Fruit fly (Drosophila melanogaster) whole organism, embryonic: ENCODE results near the gene CG14960.

Experiments
- Bdp1 ChIP-seq: fragments of 200-800 bp; sonication (Bioruptor generic); optimal IDR thresholded peaks from 3 replicates; lab custom pipeline; 2016; ENCODE audit warnings: missing biosample characterization, missing genetic modification characterization
- Bteb2 ChIP-seq: fragments of 200-800 bp; sonication (Bioruptor generic); optimal IDR thresholded peaks from 2 replicates; lab custom pipeline; 2016; ENCODE audit warnings: missing biosample characterization, missing genetic modification characterization
- CG1233 ChIP-seq: fragments of 200-800 bp; sonication (Bioruptor generic); optimal IDR thresholded peaks from 4 replicates; lab custom pipeline; 2018; ENCODE audit warnings: missing biosample characterization, mild to moderate bottlenecking, missing genetic modification characterization
- CG15011 ChIP-seq: fragments of 200-800 bp; sonication (Bioruptor generic); optimal IDR thresholded peaks from 3 replicates; lab custom pipeline; 2018; ENCODE audit warnings: missing biosample characterization, mild to moderate bottlenecking, missing genetic modification characterization
- CG17359 ChIP-seq: fragments of 200-800 bp; sonication (Bioruptor generic); optimal IDR thresholded peaks from 3 replicates; lab custom pipeline; 2018; ENCODE audit warnings: missing biosample characterization, mild to moderate bottlenecking, missing genetic modification characterization, moderate library complexity
- CG17802 ChIP-seq: fragments of 200-800 bp; sonication (Bioruptor generic); optimal IDR thresholded peaks from 2 replicates; lab custom pipeline; 2018; ENCODE audit warnings: missing biosample characterization, mild to moderate bottlenecking, missing genetic modification characterization, moderate library complexity
- CG17912 ChIP-seq: fragments of 200-800 bp; sonication (Bioruptor generic); optimal IDR thresholded peaks from 2 replicates; lab custom pipeline; 2018; ENCODE audit warnings: missing biosample characterization, mild to moderate bottlenecking, missing genetic modification characterization
- CG18599 ChIP-seq: fragments of 200-800 bp; sonication (Bioruptor generic); optimal IDR thresholded peaks from 3 replicates; lab custom pipeline; 2017; ENCODE audit warnings: missing biosample characterization, missing genetic modification characterization, mild to moderate bottlenecking, moderate library complexity, missing genetic modification reagents
- CG2120 ChIP-seq: fragments of 200-800 bp; sonication (Bioruptor generic); optimal IDR thresholded peaks from 3 replicates; lab custom pipeline; 2016; ENCODE audit warnings: missing biosample characterization, missing genetic modification characterization
- CG30403 ChIP-seq: fragments of 200-800 bp; sonication (Bioruptor generic); optimal IDR thresholded peaks from 3 replicates; lab custom pipeline; 2016; ENCODE audit warnings: missing biosample characterization, missing genetic modification characterization
- CG32772 ChIP-seq: fragments of 200-800 bp; sonication (Bioruptor generic); IDR thresholded peaks from 2 replicates; pipeline ENCODE4 v1.3.6; 2022; ENCODE audit warnings: missing biosample characterization, missing genetic modification characterization
- CG33213 ChIP-seq: fragments of 200-800 bp; sonication (Bioruptor generic); optimal IDR thresholded peaks from 3 replicates; lab custom pipeline; 2016; ENCODE audit warnings: missing biosample characterization, missing genetic modification characterization
- CG34224 ChIP-seq: fragments of 200-800 bp; sonication (Bioruptor generic); IDR thresholded peaks from 3 replicates; pipeline ENCODE4 v1.3.6; 2022; ENCODE audit warnings: missing biosample characterization, missing genetic modification characterization; ENCODE audit not compliant: partially characterized antibody
- CG4282 ChIP-seq: fragments of 200-800 bp; sonication (Bioruptor generic); optimal IDR thresholded peaks from 2 replicates; lab custom pipeline; 2016; ENCODE audit warnings: missing biosample characterization, missing genetic modification characterization
- CG4707 ChIP-seq: fragments of 200-800 bp; sonication (Bioruptor generic); optimal IDR thresholded peaks from 2 replicates; lab custom pipeline; 2018; ENCODE audit warnings: missing biosample characterization, mild to moderate bottlenecking, missing genetic modification characterization, moderate library complexity
- CG6175 ChIP-seq: fragments of 200-800 bp; sonication (Bioruptor generic); IDR thresholded peaks from 3 replicates; pipeline ENCODE4 v1.3.6; 2022; ENCODE audit warnings: missing biosample characterization, missing genetic modification characterization
- CG6683 ChIP-seq: fragments of 200-800 bp; sonication (Bioruptor generic); optimal IDR thresholded peaks from 2 replicates; lab custom pipeline; 2017; ENCODE audit warnings: missing biosample characterization, mild to moderate bottlenecking, missing genetic modification characterization, missing genetic modification reagents
- CG7963 ChIP-seq: fragments of 200-800 bp; sonication (Bioruptor generic); IDR thresholded peaks from 3 replicates; pipeline ENCODE4 v1.3.6; 2022; ENCODE audit warnings: missing biosample characterization, missing genetic modification characterization; ENCODE audit not compliant: partially characterized antibody
- CG9797 ChIP-seq: fragments of 200-800 bp; sonication (Bioruptor generic); optimal IDR thresholded peaks from 3 replicates; lab custom pipeline; 2018; ENCODE audit warnings: missing biosample characterization, mild to moderate bottlenecking, missing genetic modification characterization
- CHES-1-like ChIP-seq: fragments of 200-800 bp; sonication (Bioruptor generic); optimal IDR thresholded peaks from 2 replicates; lab custom pipeline; 2016; ENCODE audit warnings: missing biosample characterization, missing genetic modification characterization
- CTCF ChIP-seq: fragments of 200-800 bp; sonication (Bioruptor generic); optimal IDR thresholded peaks from 2 replicates; lab custom pipeline; 2017; ENCODE audit warnings: missing biosample characterization, mild to moderate bottlenecking, missing genetic modification characterization, moderate library complexity
- Doc2 ChIP-seq: fragments of 200-800 bp; sonication (Bioruptor generic); IDR thresholded peaks from 2 replicates; pipeline ENCODE4 v1.3.6; 2022; ENCODE audit warnings: missing biosample characterization, missing genetic modification characterization
- E2f2 ChIP-seq: fragments of 200-800 bp; sonication (Bioruptor generic); IDR thresholded peaks from 2 replicates; pipeline ENCODE4 v1.3.6; 2022; ENCODE audit warnings: missing biosample characterization, missing genetic modification characterization
- H15 ChIP-seq: fragments of 200-800 bp; sonication (Bioruptor generic); IDR thresholded peaks from 3 replicates; pipeline ENCODE4 v1.3.6; 2022; ENCODE audit warnings: missing biosample characterization, missing genetic modification characterization
- HLH4C ChIP-seq: fragments of 200-800 bp; sonication (Bioruptor generic); IDR thresholded peaks from 3 replicates; pipeline ENCODE4 v1.3.6; 2022; ENCODE audit warnings: missing biosample characterization, missing genetic modification characterization; ENCODE audit not compliant: partially characterized antibody
- HLH54F ChIP-seq: fragments of 200-800 bp; sonication (Bioruptor generic); optimal IDR thresholded peaks from 3 replicates; lab custom pipeline; 2016; ENCODE audit warnings: missing biosample characterization, missing genetic modification characterization
- HmgZ ChIP-seq: fragments of 200-800 bp; sonication (Bioruptor generic); optimal IDR thresholded peaks from 2 replicates; lab custom pipeline; 2018; ENCODE audit warnings: missing biosample characterization, mild to moderate bottlenecking, missing genetic modification characterization
- Hsf ChIP-seq: fragments of 200-800 bp; sonication (Bioruptor generic); optimal IDR thresholded peaks from 3 replicates; lab custom pipeline; 2016; ENCODE audit warnings: missing biosample characterization, missing genetic modification characterization
- Mes4 ChIP-seq: fragments of 200-800 bp; sonication (Bioruptor generic); optimal IDR thresholded peaks from 2 replicates; lab custom pipeline; 2016; ENCODE audit warnings: missing biosample characterization, missing genetic modification characterization
- Mrtf ChIP-seq: fragments of 200-800 bp; sonication (Bioruptor generic); IDR thresholded peaks from 3 replicates; pipeline ENCODE4 v1.3.6; 2022; ENCODE audit warnings: missing biosample characterization, missing genetic modification characterization
- NC2β ChIP-seq: fragments of 200-800 bp; sonication (Bioruptor generic); optimal IDR thresholded peaks from 2 replicates; lab custom pipeline; 2016; ENCODE audit warnings: missing biosample characterization, missing genetic modification characterization
- Nf-YA ChIP-seq: fragments of 200-800 bp; sonication (Bioruptor generic); IDR thresholded peaks from 2 replicates; pipeline ENCODE4 v1.3.6; 2022; ENCODE audit warnings: missing biosample characterization, missing genetic modification characterization
- Oli ChIP-seq: fragments of 200-800 bp; sonication (Bioruptor generic); optimal IDR thresholded peaks from 2 replicates; lab custom pipeline; 2018; ENCODE audit warnings: missing biosample characterization, mild to moderate bottlenecking, missing genetic modification characterization, moderate library complexity
- Opbp ChIP-seq: fragments of 200-800 bp; sonication (Bioruptor generic); IDR thresholded peaks from 3 replicates; pipeline ENCODE4 v1.3.6; 2022; ENCODE audit warnings: missing biosample characterization, missing genetic modification characterization; ENCODE audit not compliant: partially characterized antibody
- Tbp ChIP-seq: fragments of >200 bp; optimal IDR thresholded peaks from 2 replicates; lab custom pipeline; 2018; ENCODE audit warnings: missing biosample characterization, missing genetic modification characterization
- Usf ChIP-seq: fragments of 200-800 bp; sonication (Bioruptor generic); optimal IDR thresholded peaks from 2 replicates; lab custom pipeline; 2017; ENCODE audit warnings: missing genotype, missing biosample characterization, missing genetic modification characterization
- Xrp1 ChIP-seq: fragments of 200-800 bp; sonication (Bioruptor generic); IDR thresholded peaks from 2 replicates; pipeline ENCODE4 v1.3.6; 2022; ENCODE audit warnings: missing biosample characterization, missing genetic modification characterization
- aop ChIP-seq: fragments of 200-800 bp; sonication (Bioruptor generic); IDR thresholded peaks from 2 replicates; pipeline ENCODE4 v1.3.6; 2022; ENCODE audit warnings: missing biosample characterization, missing genetic modification characterization
- h ChIP-seq: fragments of >200 bp; optimal IDR thresholded peaks from 2 replicates; lab custom pipeline; 2017
- hb ChIP-seq: fragments of 200-800 bp; sonication (Bioruptor generic); IDR thresholded peaks from 3 replicates; pipeline ENCODE4 v1.3.6; 2022; ENCODE audit warnings: missing biosample characterization, missing genetic modification characterization; ENCODE audit not compliant: partially characterized antibody
- hbn ChIP-seq: fragments of 200-800 bp; sonication (Bioruptor generic); IDR thresholded peaks from 2 replicates; pipeline ENCODE4 v1.3.6; 2022; ENCODE audit warnings: missing biosample characterization, missing genetic modification characterization; ENCODE audit not compliant: partially characterized antibody
- jing ChIP-seq: fragments of 200-800 bp; sonication (Bioruptor generic); optimal IDR thresholded peaks from 2 replicates; lab custom pipeline; 2018; ENCODE audit warnings: missing biosample characterization, mild to moderate bottlenecking, missing genetic modification characterization
- kah ChIP-seq: fragments of 200-800 bp; sonication (Bioruptor generic); optimal IDR thresholded peaks from 2 replicates; lab custom pipeline; 2018; ENCODE audit warnings: missing biosample characterization, mild to moderate bottlenecking, missing genetic modification characterization
- nom ChIP-seq: fragments of 200-800 bp; sonication (Bioruptor generic); optimal IDR thresholded peaks from 2 replicates; lab custom pipeline; 2017; ENCODE audit warnings: missing biosample characterization, missing genetic modification characterization, mild to moderate bottlenecking, moderate library complexity, missing genetic modification reagents
- p53 ChIP-seq: fragments of 200-800 bp; sonication (Bioruptor generic); optimal IDR thresholded peaks from 2 replicates; lab custom pipeline; 2016; ENCODE audit warnings: missing biosample characterization, missing genetic modification characterization
- seq ChIP-seq: fragments of 200-800 bp; sonication (Bioruptor generic); IDR thresholded peaks from 2 replicates; pipeline ENCODE4 v1.3.6; 2022; ENCODE audit warnings: missing biosample characterization, missing genetic modification characterization
- sna ChIP-seq: fragments of 200-800 bp; sonication (Bioruptor generic); IDR thresholded peaks from 2 replicates; pipeline ENCODE4 v1.3.6; 2022; ENCODE audit warnings: missing biosample characterization, missing genetic modification characterization; ENCODE audit not compliant: partially characterized antibody
- sob ChIP-seq: fragments of 200-800 bp; sonication (Bioruptor generic); IDR thresholded peaks from 2 replicates; pipeline ENCODE4 v1.3.6; 2022; ENCODE audit warnings: missing biosample characterization, missing genetic modification characterization
- vvl ChIP-seq: fragments of 200-800 bp; sonication (Bioruptor generic); IDR thresholded peaks from 2 replicates; pipeline ENCODE4 v1.3.6; 2022; ENCODE audit warnings: missing biosample characterization, missing genetic modification characterization
- wdn ChIP-seq: fragments of 200-800 bp; sonication (Bioruptor generic); IDR thresholded peaks from 2 replicates; pipeline ENCODE4 v1.3.6; 2022; ENCODE audit warnings: missing biosample characterization, missing genetic modification characterization

The CG14960 gene

DNA sequence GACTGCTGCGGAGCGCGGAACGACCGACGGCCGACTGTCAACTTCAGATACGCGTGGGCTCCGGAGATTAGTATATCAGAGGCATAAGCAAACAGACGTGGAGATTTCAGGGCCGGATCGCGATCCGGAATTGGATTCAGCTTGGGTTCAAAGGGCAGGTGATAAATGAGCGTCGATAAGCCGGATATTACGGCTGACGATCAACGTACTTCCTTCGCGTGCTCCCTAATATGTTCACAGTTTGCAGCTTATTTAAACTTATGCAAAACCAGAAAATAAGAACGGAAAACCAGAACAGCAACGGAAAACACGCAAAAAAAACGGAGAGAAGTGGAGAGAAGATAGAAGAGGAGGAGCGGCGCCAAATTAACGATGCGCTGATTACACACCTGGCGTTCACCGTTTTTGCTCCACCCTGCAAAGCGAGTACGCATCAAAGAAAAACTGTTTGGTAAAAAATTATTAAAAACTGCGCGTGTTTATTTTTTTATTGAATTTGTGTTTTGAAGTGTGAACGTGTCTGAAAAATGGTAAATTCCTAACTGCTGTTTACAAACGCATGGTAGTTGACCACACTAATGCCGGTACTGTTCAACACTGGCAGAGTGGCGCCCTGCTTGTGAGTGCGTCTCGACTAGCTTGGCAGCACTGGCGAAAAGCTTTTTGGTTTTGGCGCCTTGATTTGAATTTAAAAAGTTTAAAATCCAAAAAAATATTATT lies 31.6 kb upstream of the CG14960 start, which contains the start of gene CG17746 (continued):
- TF ChIP-seq CG18599 (GFP tag; lab: Kevin White, UChicago): no peak
- no peak for TF ChIP-seq CG4707 (GFP tag; lab: Kevin White, UChicago)
- peak; percentile 45 for TF ChIP-seq Bteb2 (GFP tag; lab: Kevin White, UChicago)
- peak; percentile 83 for TF ChIP-seq CTCF (GFP tag; lab: Kevin White, UChicago)
- TF ChIP-seq CG6175: no peak
- TF ChIP-seq CG33213 (GFP tag; lab: Kevin White, UChicago): peak; percentile 90
- TF ChIP-seq Doc2 (GFP tag; lab: Robert Waterston, UW): no peak
- TF ChIP-seq vvl: peak; percentile 52
- no peak for TF ChIP-seq Oli
- peak; percentile 57 for TF ChIP-seq nom (GFP tag; lab: Kevin White, UChicago)
- TF ChIP-seq CG17802: peak; percentile 50
- TF ChIP-seq CG6683: no peak
- peak; percentile 5 for TF ChIP-seq Mes4 (GFP tag; lab: Kevin White, UChicago)
- TF ChIP-seq kah (GFP tag; lab: Kevin White, UChicago): no peak
- peak; percentile 56 for TF ChIP-seq Bdp1
- peak; percentile 76 for TF ChIP-seq CG2120 (GFP tag; lab: Kevin White, UChicago)
- TF ChIP-seq NC2β (GFP tag; lab: Kevin White, UChicago): peak; percentile 28
- 0 out of 2 replicates have a peak, but pooled peaks have one; percentile 5 for TF ChIP-seq wdn (GFP tag; lab: Robert Waterston, UW)
- TF ChIP-seq HmgZ (tag; lab: Kevin White, UChicago): peak; percentile 81
- peak; percentile 69 for TF ChIP-seq CG17912
- TF ChIP-seq Mrtf (GFP tag; lab: Robert Waterston, UW): no peak
- TF ChIP-seq seq: no peak
- peak; percentile 93 for TF ChIP-seq CG9797 (GFP tag; lab: Kevin White, UChicago)
- peak; percentile 79 for TF ChIP-seq CHES-1-like (GFP tag; lab: Kevin White, UChicago)
- TF ChIP-seq CG1233 (GFP tag; lab: Kevin White, UChicago): no peak
- peak; percentile 32 for TF ChIP-seq HLH54F
- no peak for TF ChIP-seq jing (GFP tag; lab: Kevin White, UChicago)
- TF ChIP-seq Tbp: no peak
- TF ChIP-seq hb (GFP tag; lab: Robert Waterston, UW): peak; percentile 22; the same call in 1 of the 3 replicates
- peak; percentile 49; the same call in 1 of the 2 replicates for TF ChIP-seq CG32772 (GFP tag; lab: Robert Waterston, UW)
- TF ChIP-seq sob (GFP tag; lab: Robert Waterston, UW): peak; percentile 67; the same call in 1 of the 2 replicates
- TF ChIP-seq Xrp1 (GFP tag; lab: Robert Waterston, UW): peak; percentile 31; the same call in 1 of the 2 replicates
- no peak for TF ChIP-seq CG15011 (GFP tag; lab: Kevin White, UChicago)
- peak; percentile 21 for TF ChIP-seq CG17359
- peak; percentile 80 for TF ChIP-seq Opbp (GFP tag; lab: Robert Waterston, UW)
- TF ChIP-seq h: no peak
- 0 out of 2 replicates have a peak, but pooled peaks have one; percentile 32 for TF ChIP-seq hbn
- peak; percentile 59; the same call in 2 of the 3 replicates for TF ChIP-seq CG34224 (GFP tag; lab: Robert Waterston, UW)
- peak; percentile 59 for TF ChIP-seq p53
- TF ChIP-seq sna (GFP tag; lab: Robert Waterston, UW): no peak; the same call in 1 of the 2 replicates
- no peak for TF ChIP-seq HLH4C
- TF ChIP-seq CG30403: peak; percentile 60
- TF ChIP-seq H15 (GFP tag; lab: Robert Waterston, UW): no peak
- peak; percentile 99 for TF ChIP-seq E2f2 (GFP tag; lab: Robert Waterston, UW)
- TF ChIP-seq Usf (GFP tag; lab: Kevin White, UChicago): no peak
- no peak for TF ChIP-seq aop
- TF ChIP-seq Nf-YA (GFP tag; lab: Robert Waterston, UW): no peak
- no peak for TF ChIP-seq CG7963 (GFP tag; lab: Robert Waterston, UW)
- TF ChIP-seq Hsf: peak; percentile 45
- peak; percentile 72 for TF ChIP-seq CG4282 (GFP tag; lab: Kevin White, UChicago)
